Worm (Caenorhabditis elegans): Measurements from ENCODE around the gene best-23.

best-23 gene

ce11 chrII:7870632-7871031 is 36.8 kb downstream of the best-23 start (continued):
- peak; percentile 90 to 98 for TF ChIP-seq lsy-2 (tag; optimal IDR thresholded peaks at IDR 0.05)
- TF ChIP-seq xbp-1 (tag; optimal IDR thresholded peaks at IDR 0.05) = peak; percentile 35
- TF ChIP-seq swsn-7 (tag; optimal IDR thresholded peaks at IDR 0.05) = no peak
- peak; percentile 47 for TF ChIP-seq mep-1 (tag; optimal IDR thresholded peaks at IDR 0.05)
- peak; percentile 19 to 68 (median 59) for TF ChIP-seq dpl-1 (GFP tag; optimal IDR thresholded peaks at IDR 0.05)
- no peak for TF ChIP-seq zag-1 (tag; optimal IDR thresholded peaks at IDR 0.05)
- peak in 1 of 2 experiments; percentile 15 for TF ChIP-seq mdl-1 (tag; optimal IDR thresholded peaks at IDR 0.05)
- TF ChIP-seq tbx-2 (tag; optimal IDR thresholded peaks at IDR 0.05) = peak; percentile 33
- TF ChIP-seq unc-130 (tag; optimal IDR thresholded peaks at IDR 0.05) = peak; percentile 54
- peak; percentile 76 for TF ChIP-seq C16A3.4 (tag; optimal IDR thresholded peaks at IDR 0.05)
- no peak for TF ChIP-seq unc-30 (tag; optimal IDR thresholded peaks at IDR 0.05)
- TF ChIP-seq nhr-47 (tag; optimal IDR thresholded peaks at IDR 0.05) = peak; percentile 30
- peak; percentile 48 for TF ChIP-seq rnt-1 (tag; optimal IDR thresholded peaks at IDR 0.05)
- no peak for TF ChIP-seq mab-9 (GFP tag; IDR thresholded peaks at IDR 0.05)
- no peak for TF ChIP-seq mef-2 (tag; optimal IDR thresholded peaks at IDR 0.05)
- TF ChIP-seq efl-1 (optimal IDR thresholded peaks at IDR 0.05) = peak; percentile 61 to 72
- TF ChIP-seq efl-1 (GFP tag; optimal IDR thresholded peaks at IDR 0.05 in 1 of 2) = peak; percentile 61 to 94
- TF ChIP-seq F16B12.6 (tag; optimal IDR thresholded peaks at IDR 0.05) = peak; percentile 91
- peak in 2 of 3 experiments; percentile 3 to 71 for TF ChIP-seq ceh-82 (tag; optimal IDR thresholded peaks at IDR 0.05)
- TF ChIP-seq nhr-85 (tag) = peak; percentile 14
- no peak for TF ChIP-seq nhr-28 (tag; optimal IDR thresholded peaks at IDR 0.05)

ce11 chrII:7870062-7870461 is 37.3 kb downstream of the best-23 start, which contains the start of gene ztf-17:
ztf-17 (minus strand) TSS chrII:7870162.
- TF ChIP-seq pag-3 (tag; optimal IDR thresholded peaks at IDR 0.05; ENCODE audit: borderline replicate concordance, insufficient read depth) (no peak), ets-5 (GFP tag; IDR thresholded peaks at IDR 0.05) (no peak), rnt-1 (tag; optimal IDR thresholded peaks at IDR 0.05) (no peak), nhr-84 (tag; optimal IDR thresholded peaks at IDR 0.05) (no peak), nhr-19 (GFP tag; conservative IDR thresholded peaks at IDR 0.05) (no peak), nhr-12 (tag; optimal IDR thresholded peaks at IDR 0.05) (no peak), ztf-4 (tag; optimal IDR thresholded peaks at IDR 0.05) (no peak), fos-1 (tag; optimal IDR thresholded peaks at IDR 0.05) (no peak), snpc-4 (tag; optimal IDR thresholded peaks at IDR 0.05) (no peak)

DNA sequence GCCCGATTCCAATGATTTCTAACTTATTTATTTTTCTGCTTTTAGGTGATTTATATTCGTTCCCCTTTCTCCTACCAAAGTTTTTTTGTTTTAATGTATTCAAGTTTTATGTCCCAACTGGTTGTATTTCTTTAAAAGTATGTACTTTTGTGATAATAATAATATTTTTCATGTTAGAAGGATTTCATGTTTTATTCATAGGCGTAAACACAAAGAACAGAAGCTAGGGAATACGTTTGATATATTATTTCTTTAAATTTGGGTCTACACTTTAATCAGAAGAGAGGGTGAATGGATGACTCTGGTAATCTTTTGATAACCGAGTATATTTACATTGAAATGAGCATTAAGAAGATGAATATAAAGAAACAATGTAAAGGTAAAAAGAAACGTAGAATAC is 41.3 kb downstream of the best-23 start:
- TF ChIP-seq zag-1 (tag; optimal IDR thresholded peaks at IDR 0.05) (no peak), isw-1 (GFP tag; IDR thresholded peaks at IDR 0.05) (no peak), nhr-85 (tag) (no peak), swsn-7 (tag; optimal IDR thresholded peaks at IDR 0.05) (no peak), dsc-1 (tag; optimal IDR thresholded peaks at IDR 0.05) (no peak), hlh-17 (GFP tag; optimal IDR thresholded peaks at IDR 0.05; ENCODE audit: borderline replicate concordance) (no peak), unc-30 (tag; optimal IDR thresholded peaks at IDR 0.05) (no peak), sox-4 (tag; optimal IDR thresholded peaks at IDR 0.05) (no peak), egl-27 (tag; optimal IDR thresholded peaks at IDR 0.05) (no peak), mab-9 (GFP tag; IDR thresholded peaks at IDR 0.05) (no peak), ztf-11 (tag; optimal IDR thresholded peaks at IDR 0.05) (no peak), efl-1 (optimal IDR thresholded peaks at IDR 0.05) (no peak), efl-1 (GFP tag; optimal IDR thresholded peaks at IDR 0.05 in 1 of 2) (no peak), lsy-2 (tag; optimal IDR thresholded peaks at IDR 0.05) (no peak), nhr-237 (tag; optimal IDR thresholded peaks at IDR 0.05) (no peak), hpl-2 (GFP tag; optimal IDR thresholded peaks at IDR 0.05) (no peak), C16A3.4 (tag; optimal IDR thresholded peaks at IDR 0.05) (no peak), nhr-77 (tag; optimal IDR thresholded peaks at IDR 0.05) (no peak)

DNA sequence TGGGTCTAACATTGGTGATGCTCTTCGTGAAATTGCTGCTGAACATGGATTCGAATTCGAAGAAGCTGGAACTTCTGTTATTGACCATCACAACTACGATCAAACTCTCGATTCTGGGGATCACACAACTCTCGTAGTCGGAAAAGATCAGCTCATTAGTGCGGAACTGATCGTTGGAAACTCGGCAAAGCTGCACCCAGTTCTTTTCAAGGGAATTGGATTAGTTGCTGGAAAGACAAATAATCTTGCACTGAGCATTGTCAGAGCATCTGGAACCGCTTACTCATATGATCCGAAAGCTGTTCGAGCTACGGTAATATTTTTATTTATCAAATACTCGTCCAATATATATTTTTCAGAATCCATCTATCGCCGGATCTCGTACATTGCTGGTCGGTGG is 42.5 kb downstream of the best-23 start:
- no peak for TF ChIP-seq unc-130 (tag; optimal IDR thresholded peaks at IDR 0.05)
- TF ChIP-seq egl-13 (tag; optimal IDR thresholded peaks at IDR 0.05) = no peak
- TF ChIP-seq aha-1 (tag; optimal IDR thresholded peaks at IDR 0.05) = no peak
- no peak for TF ChIP-seq ztf-4 (tag; optimal IDR thresholded peaks at IDR 0.05)
- no peak for TF ChIP-seq efl-1 (optimal IDR thresholded peaks at IDR 0.05)
- peak in 1 of 2 experiments; percentile 62 for TF ChIP-seq efl-1 (GFP tag; optimal IDR thresholded peaks at IDR 0.05 in 1 of 2)
- no peak for TF ChIP-seq ama-1 (optimal IDR thresholded peaks at IDR 0.05)
- TF ChIP-seq isw-1 (GFP tag; IDR thresholded peaks at IDR 0.05) = no peak
